Fruit fly (Drosophila melanogaster): ENCODE measurements around the gene comt.

dm6 chrX:13212138-13212481, 46.7 kb upstream of the comt start, which contains the start of gene REG:
- no peak for TF ChIP-seq usp (GFP tag; optimal IDR thresholded peaks at IDR 0.05)
- no peak for TF ChIP-seq Max (GFP tag; optimal IDR thresholded peaks at IDR 0.05)
- TF ChIP-seq CG30403 (GFP tag; optimal IDR thresholded peaks at IDR 0.05): no peak
- no peak for TF ChIP-seq CG7372 (GFP tag; IDR thresholded peaks at IDR 0.05)
- no peak for TF ChIP-seq CG15514 (GFP tag; optimal IDR thresholded peaks at IDR 0.05)
- no peak for TF ChIP-seq wek (GFP tag; optimal IDR thresholded peaks at IDR 0.05)
- TF ChIP-seq ara (GFP tag; IDR thresholded peaks at IDR 0.05): no peak
- no peak for TF ChIP-seq lov (optimal IDR thresholded peaks at IDR 0.05)
- TF ChIP-seq lov (GFP tag; IDR thresholded peaks at IDR 0.05): no peak
- no peak; the same call in 1 of the 2 replicates for TF ChIP-seq unc-4 (GFP tag; IDR thresholded peaks at IDR 0.05; ENCODE audit: partially characterized antibody)
